Worm (Caenorhabditis elegans) whole organism, L2 larva: ENCODE results near the gene F17E9.15.

Source experiments
- sma-9 ChIP-seq, 2 experiments: fragments of 150-350 bp in 1 of 2; sonication (generic microtip) in 1 of 2; optimal IDR thresholded peaks; 2 replicates each; lab custom pipeline; 2014 to 2016; ENCODE audit warnings: missing genetic modification characterization in 2 of 2, mild to moderate bottlenecking in 1 of 2, missing biosample characterization in 1 of 2, missing compliant biosample characterization in 1 of 2, missing genetic modification reagents in 1 of 2, moderate library complexity in 1 of 2
- unc-62 ChIP-seq: fragments of 150-350 bp; optimal IDR thresholded peaks from 2 replicates; lab custom pipeline; 2014; ENCODE audit warnings: missing biosample characterization, missing genetic modification reagents, missing genetic modification characterization
- ztf-11 ChIP-seq: sonication (generic microtip); optimal IDR thresholded peaks from 2 replicates; lab custom pipeline; 2017; ENCODE audit warnings: missing biosample characterization, missing genetic modification characterization
- ztf-4 ChIP-seq: fragments of 150-350 bp; optimal IDR thresholded peaks from 2 replicates; lab custom pipeline; 2014; ENCODE audit warnings: missing biosample characterization, missing genetic modification characterization

ce11 chrIV:8303668-8304067 lies 43.5 kb upstream of the F17E9.15 start, which contains the start of gene vha-5:
- TF ChIP-seq unc-62: no peak
- no peak for TF ChIP-seq sma-9 (GFP tag; optimal IDR thresholded peaks at IDR 0.05; lab: Kevin White, UChicago)
- TF ChIP-seq sma-9 (tag; optimal IDR thresholded peaks at IDR 0.05; lab: Kevin White, UChicago): no peak
- TF ChIP-seq ztf-11 (tag; lab: Kevin White, UChicago): no peak
- no peak for TF ChIP-seq ztf-4 (tag; lab: Kevin White, UChicago)
